Fruit fly (Drosophila melanogaster) whole organism, larva: ENCODE results near the gene CG44837.

ENCODE experiments used
- noc ChIP-seq: fragments of 200-800 bp; sonication (Bioruptor generic); optimal IDR thresholded peaks from 3 replicates; lab custom pipeline; 2019; ENCODE audit warnings: missing biosample characterization, mild to moderate bottlenecking, missing genetic modification characterization, moderate library complexity

CG44837 gene

DNA sequence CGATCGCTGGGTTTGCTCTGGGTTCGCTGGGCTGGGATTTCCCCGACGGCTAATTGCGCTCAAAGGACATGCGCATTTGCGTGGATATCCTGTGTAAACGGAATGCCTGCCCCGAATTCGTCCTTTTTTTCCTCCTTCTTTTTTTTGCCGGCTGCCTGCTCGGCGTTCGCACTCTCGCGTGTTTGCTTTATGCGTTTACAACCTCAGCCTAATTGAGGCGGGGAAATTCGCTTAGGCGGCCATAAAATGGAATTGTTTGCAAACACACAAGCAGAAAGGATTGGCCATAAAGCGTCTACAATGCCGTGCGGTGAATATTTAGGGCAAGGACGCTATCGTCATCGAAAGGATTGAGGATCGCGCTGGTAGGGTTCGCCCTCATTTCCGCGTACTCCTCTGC lies 13.3 kb downstream of the CG44837 start:
- no peak for TF ChIP-seq noc (tag; lab: Kevin White, UChicago)

DNA sequence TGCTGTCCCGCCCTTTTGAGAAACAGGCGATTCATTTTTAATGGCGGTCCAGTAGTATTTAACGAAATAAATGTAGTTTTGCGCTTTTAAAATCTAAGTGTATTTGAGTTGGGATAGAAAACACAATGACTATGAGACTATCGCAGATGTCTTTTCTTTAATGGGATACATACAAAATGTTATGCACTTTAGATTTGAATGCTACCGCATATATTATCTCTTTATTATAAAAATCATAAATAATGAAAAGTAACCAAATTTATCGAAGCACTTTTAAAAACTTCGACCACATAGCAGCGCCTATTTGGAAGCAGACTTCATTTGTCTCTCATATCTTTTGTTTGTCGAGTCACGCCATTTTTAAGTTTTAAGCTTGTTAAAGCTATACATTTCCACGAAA lies 14.0 kb downstream of the CG44837 start, which contains the start of gene SdhAL:
Gene SdhAL (minus strand): TSS at position 101 of the 400 bp plus-strand sequence.
- TF ChIP-seq noc (tag; lab: Kevin White, UChicago): no peak

DNA sequence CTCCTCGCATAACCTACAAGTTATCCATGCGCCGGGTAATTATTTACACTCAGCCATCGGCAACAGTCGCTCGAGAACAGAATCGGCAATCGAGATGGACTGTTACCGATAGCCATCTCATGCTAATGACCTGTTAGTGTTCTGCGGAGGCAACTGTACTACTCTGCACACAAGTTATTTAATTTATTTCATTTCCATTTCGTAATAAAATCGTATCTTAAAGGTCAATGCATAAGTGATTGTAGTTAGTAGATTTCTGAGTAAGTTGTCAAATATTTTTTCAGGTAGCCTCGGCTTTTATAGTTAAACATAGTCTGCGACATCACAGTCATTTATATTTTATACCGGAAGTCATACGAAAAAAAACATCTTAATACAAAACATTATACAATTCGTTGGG lies 17.5 kb downstream of the CG44837 start, which contains the start of gene CG11588:
Gene CG11588 (plus strand): TSS at position 301 of the 400 bp plus-strand sequence.
- no peak for TF ChIP-seq noc (tag; lab: Kevin White, UChicago)

DNA sequence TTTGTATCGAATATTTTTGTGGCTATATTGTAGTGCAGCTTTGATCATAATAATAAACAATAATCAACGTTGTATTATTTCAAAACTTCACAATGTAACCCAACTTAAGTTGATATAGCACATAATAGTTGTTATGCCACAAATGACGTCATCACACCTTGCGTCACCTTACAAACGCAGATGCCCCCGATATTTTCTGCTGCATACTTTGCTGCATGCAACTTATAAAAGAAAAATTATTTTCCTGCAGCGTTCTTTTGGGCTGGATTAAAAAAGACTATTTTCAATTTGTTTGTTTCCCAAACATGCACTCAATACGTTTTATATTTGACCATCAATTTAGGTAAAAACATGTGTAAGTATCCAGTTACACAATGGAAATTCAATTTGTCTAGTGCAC lies 20.5 kb downstream of the CG44837 start:
- TF ChIP-seq noc (tag; lab: Kevin White, UChicago): no peak

DNA sequence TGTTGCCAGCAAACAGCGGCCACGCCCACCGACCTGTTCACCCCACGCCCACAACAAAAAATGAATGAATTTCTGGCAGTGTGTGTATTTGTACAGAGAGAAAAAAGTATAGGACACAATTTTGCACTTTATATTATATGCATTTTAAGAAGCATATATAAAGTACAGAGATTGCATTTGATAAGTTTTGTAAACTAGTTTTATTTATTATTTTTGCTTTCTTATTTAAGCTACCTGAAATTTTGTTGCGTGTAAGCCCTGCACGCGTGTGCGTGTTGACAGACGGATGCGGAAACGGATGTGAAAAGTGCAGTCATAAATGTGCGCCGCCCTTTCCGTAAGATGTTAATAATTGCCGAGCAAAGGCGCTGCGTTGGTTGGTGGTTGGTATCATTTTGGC lies 41.9 kb downstream of the CG44837 start:
- TF ChIP-seq noc (tag; lab: Kevin White, UChicago): no peak

DNA sequence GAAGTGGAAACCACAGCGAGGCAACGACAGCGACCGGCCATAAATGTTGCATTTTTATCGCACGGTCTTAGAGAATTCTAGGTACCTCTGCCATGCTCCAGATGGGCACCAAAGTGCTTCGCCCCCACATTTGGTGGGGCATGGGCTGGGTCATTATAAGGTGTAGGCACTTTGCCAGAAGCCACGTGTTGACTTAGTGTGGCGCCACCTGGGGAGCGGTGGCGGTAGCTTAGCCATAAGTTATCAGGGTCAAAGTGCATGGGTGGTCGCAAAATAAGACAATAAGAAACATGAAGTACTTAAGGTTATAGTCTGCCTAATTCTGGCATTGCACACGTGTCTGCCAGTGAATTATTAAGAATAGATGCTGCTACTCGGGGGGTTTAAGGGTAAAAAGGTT lies 45.9 kb downstream of the CG44837 start:
- no peak for TF ChIP-seq noc (tag; lab: Kevin White, UChicago)

DNA sequence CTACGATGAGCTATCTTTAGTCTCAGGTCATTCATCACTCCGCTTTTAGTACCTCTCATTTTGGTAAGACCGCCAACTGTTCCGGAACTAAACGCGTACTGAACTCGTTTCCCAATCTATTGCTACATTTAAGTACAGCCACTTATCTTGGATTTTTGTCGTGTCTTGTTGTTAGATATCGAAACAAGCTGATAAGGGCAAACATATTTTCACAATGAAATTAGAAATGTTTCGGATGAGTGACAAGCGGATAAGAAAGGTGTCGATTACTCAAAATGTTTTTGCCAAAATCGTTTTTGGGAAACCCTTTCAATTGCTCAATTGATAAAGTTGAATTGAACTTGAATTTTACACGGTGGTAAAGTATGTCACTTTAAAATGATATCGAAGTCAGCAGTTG lies 49.8 kb downstream of the CG44837 start, which contains the start of gene CG5897:
Gene CG5897 (minus strand): TSS at position 101 of the 400 bp plus-strand sequence.
- TF ChIP-seq noc (tag; lab: Kevin White, UChicago): no peak

DNA sequence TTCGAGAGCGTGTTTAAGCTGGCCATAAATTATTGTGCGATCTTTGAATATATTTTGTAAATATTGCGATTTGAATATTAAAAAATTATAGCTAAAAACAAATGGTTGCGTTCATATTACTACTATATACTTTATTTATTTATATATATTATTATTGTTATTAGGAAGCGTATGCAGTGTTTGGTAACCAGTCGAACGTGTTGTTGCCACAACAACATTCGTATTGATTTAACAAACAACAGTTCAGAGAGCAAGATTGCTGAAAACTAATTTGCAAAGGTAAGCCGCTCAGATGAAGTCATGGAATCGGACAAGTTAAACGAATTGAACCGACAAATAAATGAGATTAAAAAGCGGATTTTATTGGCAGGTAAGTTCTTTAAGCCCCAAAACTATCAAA lies 57.6 kb downstream of the CG44837 start, which contains the start of gene CCDC151:
Gene CCDC151 (plus strand): TSS at position 301 of the 400 bp plus-strand sequence.
- no peak for TF ChIP-seq noc (tag; lab: Kevin White, UChicago)

DNA sequence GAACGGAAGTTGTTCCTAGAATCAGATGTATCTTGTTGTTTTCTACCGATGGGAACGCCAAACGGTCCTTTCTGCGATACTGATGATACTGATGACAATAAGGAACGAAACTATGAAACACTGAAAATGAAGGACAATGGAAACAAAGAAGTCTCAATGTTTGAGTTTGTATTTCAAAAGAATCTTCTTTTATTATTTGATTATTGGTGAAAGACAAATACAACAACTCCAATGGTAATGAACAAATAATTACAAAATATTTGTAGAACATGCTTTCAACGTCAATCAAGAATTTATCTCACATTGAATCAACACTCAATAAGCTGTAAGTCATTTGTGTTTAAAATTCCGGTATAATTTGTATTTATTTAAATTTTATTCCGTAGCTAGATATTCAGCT lies 59.9 kb downstream of the CG44837 start, which contains the start of gene Sprn:
Gene Sprn (plus strand): TSS at position 301 of the 400 bp plus-strand sequence.
- no peak for TF ChIP-seq noc (tag; lab: Kevin White, UChicago)

DNA sequence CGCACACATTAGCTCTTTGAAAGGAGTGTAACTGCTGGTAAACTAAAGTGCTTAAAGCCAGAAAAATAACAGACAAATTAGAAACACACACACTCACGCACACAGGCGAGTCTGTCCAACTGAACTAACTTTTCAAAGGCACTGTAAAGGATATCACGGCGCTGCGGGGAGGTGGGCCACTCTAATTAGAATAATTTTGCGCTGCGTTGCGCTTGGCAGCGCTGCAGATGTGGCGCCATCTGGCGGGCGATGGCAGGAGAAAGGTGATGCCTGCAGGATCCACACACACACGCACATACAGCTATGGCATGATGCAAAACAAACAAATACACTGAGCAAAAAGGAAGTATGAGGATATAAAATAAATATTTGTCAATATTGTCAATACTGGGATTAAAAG lies 62.6 kb downstream of the CG44837 start:
- no peak for TF ChIP-seq noc (tag; lab: Kevin White, UChicago)

DNA sequence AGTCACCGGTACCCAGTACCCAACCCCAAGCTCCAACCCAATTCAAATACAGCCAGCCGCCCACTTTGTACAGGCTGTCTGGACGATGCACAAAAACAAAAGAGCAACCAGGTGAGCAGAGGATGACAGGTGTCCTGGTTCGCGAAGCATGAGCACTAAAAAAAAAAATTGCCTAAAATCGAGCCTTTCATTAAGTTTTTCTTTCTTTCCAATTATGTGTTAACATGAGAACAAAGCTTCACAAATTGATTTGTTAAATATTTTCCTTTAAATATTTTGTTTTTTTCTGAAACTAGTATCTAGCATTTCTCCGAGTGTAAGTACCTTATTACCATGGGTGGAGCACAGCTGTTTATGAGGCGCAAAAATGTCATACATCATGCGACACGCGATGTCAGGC lies 63.9 kb downstream of the CG44837 start:
- TF ChIP-seq noc (tag; lab: Kevin White, UChicago): no peak

DNA sequence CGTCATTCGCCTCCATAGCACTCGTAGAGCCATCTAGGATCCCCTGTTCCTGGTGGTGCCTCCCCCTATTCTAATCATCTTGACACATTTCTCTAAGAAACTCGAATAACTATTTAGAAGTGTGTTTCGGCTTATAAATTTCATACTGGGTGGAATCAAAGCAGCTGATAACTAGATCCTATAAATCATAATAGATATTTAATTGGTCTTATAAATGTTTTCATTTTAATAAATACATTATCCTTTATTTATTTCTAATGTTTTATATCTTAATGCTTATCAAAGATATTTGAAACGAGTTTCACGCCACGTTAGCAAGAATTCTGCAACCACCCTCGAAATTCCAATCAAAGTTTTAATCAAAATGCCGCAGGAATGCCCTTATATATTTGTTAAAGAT lies 67.5 kb downstream of the CG44837 start, which contains the start of gene CG5906:
Gene CG5906 (minus strand): TSS at position 101 of the 400 bp plus-strand sequence.
- no peak for TF ChIP-seq noc (tag; lab: Kevin White, UChicago)

DNA sequence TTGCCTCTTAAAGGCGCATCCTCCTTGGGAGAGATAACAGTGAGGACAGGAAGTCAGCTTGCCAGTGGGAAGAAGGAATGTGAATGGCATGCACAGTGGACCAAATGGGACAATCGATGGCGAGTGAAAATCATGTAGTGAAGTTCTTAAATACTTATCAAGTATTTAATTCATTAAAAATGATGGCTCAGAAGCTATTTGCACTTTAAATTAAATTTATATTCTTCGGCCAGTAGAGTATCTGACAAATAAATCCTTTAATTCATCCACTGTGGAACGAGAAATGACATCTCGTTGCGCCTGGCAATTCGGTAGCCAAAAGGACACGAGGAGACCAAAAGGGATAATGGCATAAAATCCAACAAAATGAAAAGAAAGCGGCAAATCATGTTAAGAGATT lies 69.3 kb downstream of the CG44837 start:
- no peak for TF ChIP-seq noc (tag; lab: Kevin White, UChicago)

DNA sequence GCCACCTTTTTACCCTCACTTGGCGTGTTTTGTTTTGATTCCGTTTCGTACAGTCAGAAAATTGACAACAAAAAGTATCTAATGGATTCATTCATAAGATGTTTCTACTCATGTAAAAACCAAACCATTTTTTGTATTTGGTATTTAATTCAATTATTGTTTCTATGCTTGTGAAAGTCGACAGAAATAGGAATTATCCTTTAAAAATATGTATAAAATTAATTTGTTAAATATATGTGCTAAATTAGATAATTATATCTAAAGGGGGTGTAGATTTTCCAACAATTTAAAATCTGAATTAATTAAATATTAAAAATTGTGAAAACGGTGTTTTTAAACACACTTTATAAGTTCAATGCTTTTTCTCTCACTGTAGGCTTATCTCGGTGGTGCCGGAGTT lies 75.1 kb downstream of the CG44837 start:
- TF ChIP-seq noc (tag; lab: Kevin White, UChicago): no peak

DNA sequence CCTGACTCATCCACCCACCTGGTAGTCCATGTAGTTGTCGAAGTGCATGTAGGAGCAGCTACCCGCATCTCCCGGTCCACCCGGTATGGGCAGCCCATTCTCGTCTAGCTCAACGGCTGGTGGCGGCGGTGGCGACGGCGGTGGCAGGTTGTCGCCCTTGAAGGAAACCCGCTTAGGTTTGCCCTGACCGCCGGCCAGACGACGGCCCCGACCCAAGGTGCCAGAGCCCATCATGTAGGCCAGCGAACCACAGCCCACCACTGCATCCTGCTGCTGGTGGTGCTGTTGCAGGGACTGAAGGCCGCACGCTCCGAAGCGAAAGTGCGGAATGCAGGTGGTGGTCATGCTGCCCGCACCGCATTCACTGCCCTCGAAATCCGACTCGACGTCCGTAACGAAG lies 76.4 kb downstream of the CG44837 start:
- no peak for TF ChIP-seq noc (tag; lab: Kevin White, UChicago)

DNA sequence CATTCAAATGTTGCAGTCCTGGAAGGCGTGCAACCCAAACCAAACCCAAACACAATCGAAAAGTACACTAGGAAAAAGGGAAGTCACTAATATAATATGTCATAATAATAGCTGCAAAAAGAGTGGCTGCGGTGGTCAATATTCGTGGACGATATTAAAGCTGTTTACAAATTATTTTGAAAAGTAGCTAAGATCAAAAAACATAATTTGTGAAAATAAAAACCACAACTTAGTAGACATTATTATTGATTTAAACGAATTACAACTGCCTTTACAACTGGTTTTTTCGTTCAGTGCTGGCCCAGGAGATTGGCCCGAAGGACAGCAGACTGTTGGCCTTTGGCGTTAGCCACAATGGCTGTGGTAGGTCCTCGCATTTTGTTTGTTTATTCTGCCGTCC lies 79.9 kb downstream of the CG44837 start:
- no peak for TF ChIP-seq noc (tag; lab: Kevin White, UChicago)

DNA sequence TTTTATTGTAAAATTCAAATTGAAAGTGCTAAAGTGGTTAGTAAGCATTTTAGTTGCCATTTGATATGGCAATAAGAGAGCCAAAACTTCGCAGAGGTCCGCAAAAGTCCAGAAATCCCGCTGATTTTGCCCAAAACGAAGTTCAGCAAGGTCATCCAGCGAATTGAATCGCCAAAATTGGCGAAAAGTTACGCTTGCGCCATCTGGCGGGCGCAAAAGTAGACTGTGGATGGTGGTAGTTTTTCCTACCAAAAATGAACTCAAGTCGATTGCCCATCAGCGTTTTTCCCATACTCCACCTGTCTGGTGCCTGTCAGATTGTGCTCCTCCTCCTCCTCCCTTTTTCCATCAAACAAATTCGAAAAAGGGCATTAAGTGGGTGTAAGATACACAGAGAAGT lies 85.7 kb downstream of the CG44837 start:
- TF ChIP-seq noc (tag; lab: Kevin White, UChicago): no peak

DNA sequence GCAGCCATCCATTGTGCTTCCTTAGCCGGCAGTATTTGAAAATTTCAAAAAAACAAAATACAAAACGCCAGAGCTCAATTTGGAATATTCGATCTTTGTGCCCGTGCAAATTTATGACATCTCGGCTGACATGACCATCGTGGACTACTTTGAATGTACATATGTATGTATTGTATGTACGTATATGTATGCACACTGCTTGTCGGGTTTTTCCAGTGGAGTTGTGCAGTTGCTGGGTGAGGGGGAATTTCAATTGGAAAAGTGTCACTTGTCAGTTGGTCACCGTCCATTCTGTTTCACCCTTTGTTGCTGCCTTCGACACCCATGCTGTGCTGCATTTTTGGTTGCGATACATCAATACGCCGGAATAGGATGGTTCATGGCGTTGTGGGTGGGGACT lies 91.0 kb downstream of the CG44837 start, which contains the start of gene CG12521:
Gene CG12521 (minus strand): TSS at position 101 of the 400 bp plus-strand sequence.
- TF ChIP-seq noc (tag; lab: Kevin White, UChicago): no peak
